Fruit fly (Drosophila melanogaster) whole organism, embryonic: ENCODE results near the gene chb.

Experiments
- Adf1 ChIP-seq: fragments of 200-800 bp; sonication (Bioruptor generic); IDR thresholded peaks from 2 replicates; pipeline ENCODE4 v1.3.6; 2022; ENCODE audit warnings: missing biosample characterization, missing genetic modification characterization
- Bgb ChIP-seq: fragments of 200-800 bp; sonication (Bioruptor generic); IDR thresholded peaks from 2 replicates; pipeline ENCODE4 v1.3.6; 2022; ENCODE audit warnings: missing biosample characterization, missing genetic modification characterization; ENCODE audit not compliant: partially characterized antibody
- CG10267 ChIP-seq: fragments of 200-800 bp; sonication (Bioruptor generic); optimal IDR thresholded peaks from 2 replicates; lab custom pipeline; 2018; ENCODE audit warnings: missing biosample characterization, mild to moderate bottlenecking, missing genetic modification characterization, moderate library complexity
- CG10462 ChIP-seq: fragments of 200-800 bp; sonication (Bioruptor generic); optimal IDR thresholded peaks from 2 replicates; lab custom pipeline; 2016; ENCODE audit warnings: missing biosample characterization, missing genetic modification characterization
- CG11504 ChIP-seq: fragments of 200-800 bp; sonication (Bioruptor generic); optimal IDR thresholded peaks from 3 replicates; lab custom pipeline; 2019; ENCODE audit warnings: missing biosample characterization, mild to moderate bottlenecking, missing genetic modification characterization, moderate library complexity
- CG12071 ChIP-seq: fragments of 200-800 bp; sonication (Bioruptor generic); optimal IDR thresholded peaks from 3 replicates; lab custom pipeline; 2018; ENCODE audit warnings: missing biosample characterization, mild to moderate bottlenecking, missing genetic modification characterization
- CG13894 ChIP-seq: fragments of 200-800 bp; sonication (Bioruptor generic); optimal IDR thresholded peaks from 3 replicates; lab custom pipeline; 2018; ENCODE audit warnings: missing biosample characterization, mild to moderate bottlenecking, missing genetic modification characterization, moderate library complexity
- CG15514 ChIP-seq: fragments of 200-800 bp; sonication (Bioruptor generic); optimal IDR thresholded peaks from 3 replicates; lab custom pipeline; 2017; ENCODE audit warnings: missing biosample characterization, missing genetic modification characterization, mild to moderate bottlenecking, moderate library complexity, missing genetic modification reagents
- CG18599 ChIP-seq: fragments of 200-800 bp; sonication (Bioruptor generic); optimal IDR thresholded peaks from 3 replicates; lab custom pipeline; 2017; ENCODE audit warnings: missing biosample characterization, missing genetic modification characterization, mild to moderate bottlenecking, moderate library complexity, missing genetic modification reagents
- CG34422 ChIP-seq: fragments of 200-800 bp; sonication (Bioruptor generic); IDR thresholded peaks from 3 replicates; pipeline ENCODE4 v1.3.6; 2022; ENCODE audit warnings: missing biosample characterization, missing genetic modification characterization
- CG3847 ChIP-seq: fragments of 200-800 bp; sonication (Bioruptor generic); IDR thresholded peaks from 2 replicates; pipeline ENCODE4 v1.3.6; 2022; ENCODE audit warnings: missing biosample characterization, missing genetic modification characterization
- CG5180 ChIP-seq: fragments of 200-800 bp; sonication (Bioruptor generic); optimal IDR thresholded peaks from 3 replicates; lab custom pipeline; 2017; ENCODE audit warnings: missing biosample characterization, missing genetic modification characterization, mild to moderate bottlenecking, moderate library complexity, missing genetic modification reagents
- CG6765 ChIP-seq: fragments of 200-800 bp; sonication (Bioruptor generic); optimal IDR thresholded peaks from 3 replicates; lab custom pipeline; 2017; ENCODE audit warnings: missing biosample characterization, mild to moderate bottlenecking, missing genetic modification characterization
- CG8290 ChIP-seq, 3 experiments: fragments of 200-800 bp; sonication (Bioruptor generic); optimal IDR thresholded peaks; 2 replicates each; lab custom pipeline; 2016 to 2019; ENCODE audit warnings: missing biosample characterization in 3 of 3, missing genetic modification characterization in 3 of 3, mild to moderate bottlenecking in 2 of 3, moderate library complexity in 1 of 3
- Dip3 ChIP-seq: fragments of 200-800 bp; sonication (Bioruptor generic); optimal IDR thresholded peaks from 3 replicates; lab custom pipeline; 2016; ENCODE audit warnings: missing biosample characterization, missing genetic modification characterization
- Dp ChIP-seq: fragments of 200-800 bp; sonication (Bioruptor generic); optimal IDR thresholded peaks from 2 replicates; lab custom pipeline; 2018; ENCODE audit warnings: missing biosample characterization, mild to moderate bottlenecking, missing genetic modification characterization, moderate library complexity
- E2f2 ChIP-seq: fragments of 200-800 bp; sonication (Bioruptor generic); IDR thresholded peaks from 2 replicates; pipeline ENCODE4 v1.3.6; 2022; ENCODE audit warnings: missing biosample characterization, missing genetic modification characterization
- Fer1 ChIP-seq: fragments of 200-800 bp; sonication (Bioruptor generic); optimal IDR thresholded peaks from 2 replicates; lab custom pipeline; 2017; ENCODE audit warnings: missing biosample characterization, mild to moderate bottlenecking, missing genetic modification characterization
- HHEX ChIP-seq: fragments of 200-800 bp; sonication (Bioruptor generic); optimal IDR thresholded peaks from 3 replicates; lab custom pipeline; 2017; ENCODE audit warnings: missing biosample characterization, mild to moderate bottlenecking, missing genetic modification characterization, missing genetic modification reagents
- Hmr ChIP-seq: fragments of 200-800 bp; sonication (Bioruptor generic); optimal IDR thresholded peaks from 3 replicates; lab custom pipeline; 2017; ENCODE audit warnings: mild to moderate bottlenecking, missing biosample characterization, missing genetic modification reagents, missing genetic modification characterization
- Med ChIP-seq: fragments of 200-800 bp; sonication (Bioruptor generic); peaks from one replicate; lab custom pipeline; 2016; ENCODE audit warnings: missing biosample characterization, missing genetic modification characterization, mild to moderate bottlenecking, inconsistent platforms, moderate library complexity
- Myb ChIP-seq: fragments of 200-800 bp; sonication (Bioruptor generic); optimal IDR thresholded peaks from 2 replicates; lab custom pipeline; 2016; ENCODE audit warnings: missing biosample characterization, missing genetic modification characterization
- Nf-YC ChIP-seq: fragments of 200-800 bp; optimal IDR thresholded peaks from 3 replicates; lab custom pipeline; 2019; ENCODE audit warnings: missing biosample characterization, mild to moderate bottlenecking, missing genetic modification characterization, moderate library complexity
- Pdp1 ChIP-seq, 2 experiments: fragments of 200-800 bp; sonication (Bioruptor generic); optimal IDR thresholded peaks; 3 replicates each; lab custom pipeline; 2016; ENCODE audit warnings: missing biosample characterization in 2 of 2, missing genetic modification characterization in 2 of 2, mild to moderate bottlenecking in 1 of 2, moderate library complexity in 1 of 2
- Rfx ChIP-seq: fragments of 200-800 bp; sonication (Bioruptor generic); IDR thresholded peaks from 2 replicates; pipeline ENCODE4 v1.3.6; 2022; ENCODE audit warnings: missing biosample characterization, missing genetic modification characterization
- Side ChIP-seq: fragments of 200-800 bp; sonication (Bioruptor generic); optimal IDR thresholded peaks from 2 replicates; lab custom pipeline; 2016; ENCODE audit warnings: missing biosample characterization, missing genetic modification characterization
- Taf1 ChIP-seq: fragments of 200-800 bp; sonication (Bioruptor generic); IDR thresholded peaks from 2 replicates; pipeline ENCODE4 v1.3.6; 2022; ENCODE audit warnings: missing biosample characterization, missing genetic modification characterization
- abd-A ChIP-seq: fragments of 200-800 bp; sonication (Bioruptor generic); optimal IDR thresholded peaks from 3 replicates; lab custom pipeline; 2019; ENCODE audit warnings: missing biosample characterization, mild to moderate bottlenecking, missing genetic modification characterization, moderate library complexity
- caup ChIP-seq: fragments of 200-800 bp; sonication (Bioruptor generic); optimal IDR thresholded peaks from 3 replicates; lab custom pipeline; 2017; ENCODE audit warnings: missing biosample characterization, mild to moderate bottlenecking, missing genetic modification characterization, moderate library complexity; ENCODE audit not compliant: severe bottlenecking
- cg ChIP-seq: fragments of 200-800 bp; sonication (Bioruptor generic); optimal IDR thresholded peaks from 3 replicates; lab custom pipeline; 2019; ENCODE audit warnings: missing biosample characterization, mild to moderate bottlenecking, missing genetic modification characterization, moderate library complexity
- dan ChIP-seq: fragments of 200-800 bp; sonication (Bioruptor generic); IDR thresholded peaks from 2 replicates; pipeline ENCODE4 v1.3.6; 2022; ENCODE audit warnings: missing biosample characterization, missing genetic modification characterization
- en ChIP-seq: fragments of 200-800 bp; sonication (Bioruptor generic); optimal IDR thresholded peaks from 2 replicates; lab custom pipeline; 2016; ENCODE audit warnings: missing biosample characterization, missing genetic modification characterization
- fu2 ChIP-seq: fragments of 200-800 bp; sonication (Bioruptor generic); optimal IDR thresholded peaks from 2 replicates; lab custom pipeline; 2016; ENCODE audit warnings: missing biosample characterization, missing genetic modification characterization
- gro ChIP-seq: fragments of 200-800 bp; sonication (Bioruptor generic); optimal IDR thresholded peaks from 2 replicates; lab custom pipeline; 2016; ENCODE audit warnings: missing biosample characterization, missing genetic modification characterization
- lab ChIP-seq: fragments of 200-800 bp; sonication (Bioruptor generic); optimal IDR thresholded peaks from 3 replicates; lab custom pipeline; 2017; ENCODE audit warnings: missing biosample characterization, missing genetic modification characterization, mild to moderate bottlenecking, moderate library complexity, missing genetic modification reagents
- lmd ChIP-seq: fragments of 200-800 bp; sonication (Bioruptor generic); IDR thresholded peaks from 2 replicates; pipeline ENCODE4 v1.3.6; 2022; ENCODE audit warnings: missing biosample characterization, missing genetic modification characterization
- nerfin-1 ChIP-seq: fragments of 200-800 bp; sonication (Bioruptor generic); optimal IDR thresholded peaks from 3 replicates; lab custom pipeline; 2019; ENCODE audit warnings: missing biosample characterization, mild to moderate bottlenecking, missing genetic modification characterization, moderate library complexity
- pb ChIP-seq: fragments of 200-800 bp; sonication (Bioruptor generic); optimal IDR thresholded peaks from 3 replicates; lab custom pipeline; 2016; ENCODE audit warnings: missing biosample characterization, missing genetic modification characterization
- pzg ChIP-seq: fragments of 200-800 bp; sonication (Bioruptor generic); optimal IDR thresholded peaks from 3 replicates; lab custom pipeline; 2018; ENCODE audit warnings: missing biosample characterization, mild to moderate bottlenecking, missing genetic modification characterization, moderate library complexity
- scrt ChIP-seq: fragments of 200-800 bp; sonication (Bioruptor generic); optimal IDR thresholded peaks from 2 replicates; lab custom pipeline; 2018; ENCODE audit warnings: missing biosample characterization, mild to moderate bottlenecking, missing genetic modification characterization, moderate library complexity
- sd ChIP-seq: fragments of 200-800 bp; sonication (Bioruptor generic); optimal IDR thresholded peaks from 3 replicates; lab custom pipeline; 2018; ENCODE audit warnings: missing biosample characterization, mild to moderate bottlenecking, missing genetic modification characterization, moderate library complexity
- seq ChIP-seq: fragments of 200-800 bp; sonication (Bioruptor generic); IDR thresholded peaks from 2 replicates; pipeline ENCODE4 v1.3.6; 2022; ENCODE audit warnings: missing biosample characterization, missing genetic modification characterization
- slbo ChIP-seq: fragments of 200-800 bp; sonication (Bioruptor generic); IDR thresholded peaks from 2 replicates; pipeline ENCODE4 v1.3.6; 2022; ENCODE audit warnings: missing biosample characterization, missing genetic modification characterization
- twi ChIP-seq: fragments of 200-800 bp; optimal IDR thresholded peaks from 2 replicates; lab custom pipeline; 2019; ENCODE audit warnings: missing biosample characterization, mild to moderate bottlenecking, missing genetic modification characterization, moderate library complexity
- unc-4 ChIP-seq: fragments of 200-800 bp; sonication (Bioruptor generic); IDR thresholded peaks from 2 replicates; pipeline ENCODE4 v1.3.6; 2022; ENCODE audit warnings: missing biosample characterization, missing genetic modification characterization; ENCODE audit not compliant: partially characterized antibody

chb gene

DNA sequence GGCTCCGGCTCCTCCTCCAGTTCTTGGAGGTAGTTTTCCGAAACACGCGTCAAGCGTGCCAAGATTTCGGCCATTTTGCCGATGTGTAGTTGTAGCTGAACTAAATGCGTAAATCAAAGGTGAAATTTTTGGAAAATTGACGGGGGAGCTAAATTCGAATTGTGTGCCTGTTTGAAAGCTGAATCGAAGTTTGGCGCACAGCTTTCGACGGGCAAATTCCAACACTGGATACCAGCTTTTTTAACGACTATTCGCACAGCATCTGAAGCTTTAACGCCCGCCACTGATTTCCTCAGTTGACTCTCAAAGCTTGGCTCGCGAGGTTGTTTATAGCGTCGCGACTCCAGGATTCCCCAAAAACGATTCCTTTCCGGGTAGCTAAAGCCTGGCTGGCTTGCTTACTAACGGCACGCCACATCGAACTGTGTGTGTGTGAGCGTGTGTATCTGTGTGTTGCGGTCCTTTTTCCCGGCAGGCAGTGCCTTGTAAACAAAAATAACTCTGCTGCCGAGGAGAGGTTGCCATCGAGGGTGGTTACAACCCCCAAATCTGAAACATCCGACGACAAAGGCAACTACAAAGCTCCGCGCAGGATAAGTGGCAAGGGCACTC, 37.4 kb downstream of the chb start, which contains the start of the genes CG10510 and CG10508 (continued):
- peak; percentile 41 for TF ChIP-seq Myb (GFP tag; lab: Kevin White, UChicago)
- TF ChIP-seq Side (GFP tag; lab: Kevin White, UChicago): no peak
- no peak for TF ChIP-seq CG3847 (GFP tag; lab: Robert Waterston, UW)
- TF ChIP-seq Adf1 (GFP tag; lab: Robert Waterston, UW): peak; percentile 29; the same call in 1 of the 2 replicates
- TF ChIP-seq nerfin-1 (tag; lab: Kevin White, UChicago): peak; percentile 95
- TF ChIP-seq Rfx (GFP tag; lab: Robert Waterston, UW): peak; percentile 35; the same call in 1 of the 2 replicates
- peak; percentile 37 for TF ChIP-seq scrt (GFP tag; lab: Kevin White, UChicago)
- TF ChIP-seq CG8290 (GFP tag; optimal IDR thresholded peaks at IDR 0.05; lab: Kevin White, UChicago): no peak
- peak in 1 of 2 experiments; percentile 47 for TF ChIP-seq CG8290 (tag; optimal IDR thresholded peaks at IDR 0.05; lab: Kevin White, UChicago)
- no peak for TF ChIP-seq Pdp1 (GFP tag; optimal IDR thresholded peaks at IDR 0.05; lab: Kevin White, UChicago)
- peak; percentile 80 for TF ChIP-seq Med
- TF ChIP-seq Hmr: peak; percentile 33
- TF ChIP-seq CG15514 (GFP tag; lab: Kevin White, UChicago): peak; percentile 37
- TF ChIP-seq gro (GFP tag; lab: Kevin White, UChicago): peak; percentile 16
- peak; percentile 55 for TF ChIP-seq CG13894 (tag; lab: Kevin White, UChicago)
- TF ChIP-seq sd (tag; lab: Kevin White, UChicago): peak; percentile 29
- TF ChIP-seq CG11504: peak; percentile 30
- peak; percentile 13 for TF ChIP-seq CG6765 (GFP tag; lab: Kevin White, UChicago)
- TF ChIP-seq CG10267 (tag; lab: Kevin White, UChicago): peak; percentile 2
- peak; percentile 34 for TF ChIP-seq cg (GFP tag; lab: Kevin White, UChicago)
- TF ChIP-seq unc-4 (GFP tag; lab: Robert Waterston, UW): peak; percentile 44; the same call in 1 of the 2 replicates
- peak; percentile 36 for TF ChIP-seq pzg
- peak; percentile 9; the same call in 1 of the 2 replicates for TF ChIP-seq slbo (GFP tag; lab: Robert Waterston, UW)
- TF ChIP-seq fu2 (GFP tag; lab: Kevin White, UChicago): no peak
- TF ChIP-seq CG12071 (GFP tag; lab: Kevin White, UChicago): peak; percentile 10
- peak; percentile 48 for TF ChIP-seq CG18599
- no peak for TF ChIP-seq Dip3
- peak; percentile 63; the same call in 1 of the 3 replicates for TF ChIP-seq CG34422 (GFP tag; lab: Robert Waterston, UW)
- peak; percentile 22 for TF ChIP-seq Nf-YC (tag; lab: Kevin White, UChicago)
- peak; percentile 80 for TF ChIP-seq abd-A (tag; lab: Kevin White, UChicago)
- no peak for TF ChIP-seq lmd (GFP tag; lab: Robert Waterston, UW)
- no peak for TF ChIP-seq pb (GFP tag; lab: Kevin White, UChicago)
- no peak for TF ChIP-seq dan (GFP tag; lab: Robert Waterston, UW)
- peak; percentile 43 for TF ChIP-seq lab (GFP tag; lab: Kevin White, UChicago)
- peak; percentile 34 for TF ChIP-seq CG5180
- peak; percentile 21 for TF ChIP-seq caup (GFP tag; lab: Kevin White, UChicago)
- peak; percentile 34 for TF ChIP-seq Fer1 (GFP tag; lab: Kevin White, UChicago)
- TF ChIP-seq HHEX (GFP tag; lab: Kevin White, UChicago): no peak
- TF ChIP-seq CG10462 (GFP tag; lab: Kevin White, UChicago): no peak
- peak; percentile 83 for TF ChIP-seq E2f2
- peak; percentile 30; the same call in 1 of the 2 replicates for TF ChIP-seq Bgb (GFP tag; lab: Robert Waterston, UW)
- peak; percentile 36; the same call in 1 of the 2 replicates for TF ChIP-seq seq (GFP tag; lab: Robert Waterston, UW)
- no peak for TF ChIP-seq twi (tag; lab: Kevin White, UChicago)
- TF ChIP-seq Taf1 (GFP tag; lab: Robert Waterston, UW): no peak
- TF ChIP-seq Dp (GFP tag; lab: Kevin White, UChicago): peak; percentile 76
- no peak for TF ChIP-seq en (GFP tag; lab: Kevin White, UChicago)
